Worm (Caenorhabditis elegans) whole organism, mixed stage, embryonic: ENCODE data around the gene F26G1.2.

ENCODE experiments used
- ceh-83 ChIP-seq: fragments of 200-800 bp; sonication (Bioruptor generic); optimal IDR thresholded peaks from 2 replicates; lab custom pipeline; 2018; ENCODE audit warnings: mild to moderate bottlenecking, missing genetic modification characterization, missing compliant biosample characterization
- hlh-1 ChIP-seq: fragments of 150-350 bp; optimal IDR thresholded peaks from 2 replicates; lab custom pipeline; 2014; ENCODE audit warnings: missing biosample characterization, missing genetic modification reagents, missing genetic modification characterization
- mab-5 ChIP-seq: fragments of 150-350 bp; optimal IDR thresholded peaks from 2 replicates; lab custom pipeline; 2014; ENCODE audit warnings: missing biosample characterization, missing genetic modification characterization
- mep-1 ChIP-seq: fragments of 150-350 bp; optimal IDR thresholded peaks from 2 replicates; lab custom pipeline; 2017; ENCODE audit warnings: missing biosample characterization, missing genetic modification reagents, missing genetic modification characterization, inconsistent platforms
- mls-2 ChIP-seq: sonication (generic microtip); optimal IDR thresholded peaks from 2 replicates; lab custom pipeline; 2016; ENCODE audit warnings: mild to moderate bottlenecking, missing genetic modification characterization, moderate library complexity, missing compliant biosample characterization
- nhr-12 ChIP-seq: fragments of 150-350 bp; optimal IDR thresholded peaks from 2 replicates; lab custom pipeline; 2014; ENCODE audit warnings: missing biosample characterization, missing genetic modification characterization
- nhr-2 ChIP-seq: fragments of 150-350 bp; optimal IDR thresholded peaks from 2 replicates; lab custom pipeline; 2014; ENCODE audit warnings: missing biosample characterization, missing genetic modification characterization
- pha-4 ChIP-seq: fragments of 150-350 bp; optimal IDR thresholded peaks from 2 replicates; lab custom pipeline; 2018; ENCODE audit warnings: missing biosample characterization, missing genetic modification reagents, missing genetic modification characterization
- unc-39 ChIP-seq: fragments of 150-350 bp; optimal IDR thresholded peaks from 2 replicates; lab custom pipeline; 2014; ENCODE audit warnings: missing biosample characterization, missing genetic modification characterization
- unc-62 ChIP-seq: fragments of 150-350 bp; optimal IDR thresholded peaks from 2 replicates; lab custom pipeline; 2014; ENCODE audit warnings: missing biosample characterization, missing genetic modification reagents, missing genetic modification characterization

- no peak for TF ChIP-seq mab-5 (tag; lab: Kevin White, UChicago)
- TF ChIP-seq ceh-83 = no peak
- no peak for TF ChIP-seq hlh-1 (tag; lab: Kevin White, UChicago)
- no peak for TF ChIP-seq pha-4 (tag; lab: Kevin White, UChicago)
- TF ChIP-seq unc-62 = no peak
- TF ChIP-seq mep-1 = no peak
- TF ChIP-seq nhr-2 = no peak
- TF ChIP-seq unc-39 (tag; lab: Kevin White, UChicago) = no peak
- no peak for TF ChIP-seq nhr-12 (tag; lab: Kevin White, UChicago)
- TF ChIP-seq mls-2 (tag; lab: Kevin White, UChicago) = no peak
Measured at ce11 chrII:4726750-4727384, 36.0 kb upstream of the F26G1.2 start.
